Worm (Caenorhabditis elegans): ENCODE measurements around the gene srh-241.

DNA sequence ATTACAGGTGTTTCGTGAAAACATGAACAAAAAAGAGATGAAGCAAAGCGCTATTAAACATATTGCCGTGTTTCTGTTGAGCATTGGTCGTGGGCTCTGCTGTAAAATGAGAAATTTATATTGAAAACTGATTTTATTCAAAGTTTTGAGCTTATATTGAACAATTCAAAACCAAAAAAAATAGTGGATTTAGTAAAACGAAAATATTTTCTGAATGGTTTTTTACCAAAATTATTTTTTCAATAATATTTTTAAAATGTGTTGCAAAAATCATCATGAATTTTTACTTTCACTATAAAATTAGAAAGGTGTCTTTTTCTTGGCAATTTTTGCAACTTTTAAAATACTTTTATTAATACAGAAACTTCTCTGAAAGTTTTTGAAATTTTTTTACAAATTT, 33.8 kb upstream of the srh-241 start, which contains the start of gene C31B8.7:
- TF ChIP-seq unc-130 (tag; optimal IDR thresholded peaks at IDR 0.05) (no peak), aly-2 (tag; optimal IDR thresholded peaks at IDR 0.05) (no peak), nhr-77 (tag; optimal IDR thresholded peaks at IDR 0.05) (no peak)

All from whole organism, L1 larva.